Fruit fly (Drosophila melanogaster) whole organism, embryonic: ENCODE measurements around the gene me31B.
A peak's percentile ranks its signal among the peaks of the same experiment; 100 is the strongest.

ENCODE experiments used
- Atf3 ChIP-seq: fragments of 200-800 bp; sonication (Bioruptor generic); optimal IDR thresholded peaks from 3 replicates; lab custom pipeline; 2016; ENCODE audit warnings: missing biosample characterization, missing genetic modification characterization
- BtbVII ChIP-seq: fragments of 200-800 bp; sonication (Bioruptor generic); optimal IDR thresholded peaks from 3 replicates; lab custom pipeline; 2017; ENCODE audit warnings: missing biosample characterization, mild to moderate bottlenecking, missing genetic modification characterization
- CG10147 ChIP-seq: fragments of 200-800 bp; sonication (Bioruptor generic); optimal IDR thresholded peaks from 2 replicates; lab custom pipeline; 2019; ENCODE audit warnings: missing biosample characterization, mild to moderate bottlenecking, missing genetic modification characterization, moderate library complexity
- CG11093 ChIP-seq: fragments of 200-800 bp; sonication (Bioruptor generic); IDR thresholded peaks from 3 replicates; pipeline ENCODE4 v1.3.6; 2022; ENCODE audit warnings: missing biosample characterization, missing genetic modification characterization
- CG11695 ChIP-seq: fragments of 200-800 bp; sonication (Bioruptor generic); IDR thresholded peaks from 3 replicates; pipeline ENCODE4 v1.3.6; 2022; ENCODE audit warnings: missing biosample characterization, missing genetic modification characterization
- CG12769 ChIP-seq: fragments of 200-800 bp; sonication (Bioruptor generic); optimal IDR thresholded peaks from 2 replicates; lab custom pipeline; 2019; ENCODE audit warnings: missing biosample characterization, mild to moderate bottlenecking, missing genetic modification characterization, moderate library complexity
- CG13424 ChIP-seq: fragments of 200-800 bp; sonication (Bioruptor generic); optimal IDR thresholded peaks from 2 replicates; lab custom pipeline; 2019; ENCODE audit warnings: missing biosample characterization, mild to moderate bottlenecking, missing genetic modification characterization, moderate library complexity
- CG15269 ChIP-seq: fragments of 200-800 bp; sonication (Bioruptor generic); optimal IDR thresholded peaks from 2 replicates; lab custom pipeline; 2018; ENCODE audit warnings: missing biosample characterization, mild to moderate bottlenecking, missing genetic modification characterization, moderate library complexity
- CG17359 ChIP-seq: fragments of 200-800 bp; sonication (Bioruptor generic); optimal IDR thresholded peaks from 3 replicates; lab custom pipeline; 2018; ENCODE audit warnings: missing biosample characterization, mild to moderate bottlenecking, missing genetic modification characterization, moderate library complexity
- CG2120 ChIP-seq: fragments of 200-800 bp; sonication (Bioruptor generic); optimal IDR thresholded peaks from 3 replicates; lab custom pipeline; 2016; ENCODE audit warnings: missing biosample characterization, missing genetic modification characterization
- CG2875 ChIP-seq: fragments of 200-800 bp; sonication (Bioruptor generic); optimal IDR thresholded peaks from 2 replicates; lab custom pipeline; 2017; ENCODE audit warnings: missing biosample characterization, mild to moderate bottlenecking, missing genetic modification characterization, missing genetic modification reagents
- CG32772 ChIP-seq: fragments of 200-800 bp; sonication (Bioruptor generic); IDR thresholded peaks from 2 replicates; pipeline ENCODE4 v1.3.6; 2022; ENCODE audit warnings: missing biosample characterization, missing genetic modification characterization
- CG3281 ChIP-seq: fragments of 200-800 bp; sonication (Bioruptor generic); optimal IDR thresholded peaks from 3 replicates; lab custom pipeline; 2017; ENCODE audit warnings: missing biosample characterization, mild to moderate bottlenecking, missing genetic modification characterization
- CG4328 ChIP-seq: fragments of 200-800 bp; sonication (Bioruptor generic); optimal IDR thresholded peaks from 3 replicates; lab custom pipeline; 2017; ENCODE audit warnings: missing biosample characterization, missing genetic modification reagents, missing genetic modification characterization
- CG5180 ChIP-seq: fragments of 200-800 bp; sonication (Bioruptor generic); optimal IDR thresholded peaks from 3 replicates; lab custom pipeline; 2017; ENCODE audit warnings: missing biosample characterization, missing genetic modification characterization, mild to moderate bottlenecking, moderate library complexity, missing genetic modification reagents
- CG7556 ChIP-seq: fragments of 200-800 bp; sonication (Bioruptor generic); optimal IDR thresholded peaks from 2 replicates; lab custom pipeline; 2017; ENCODE audit warnings: missing biosample characterization, mild to moderate bottlenecking, missing genetic modification characterization
- CG8089 ChIP-seq: fragments of 200-800 bp; sonication (Bioruptor generic); optimal IDR thresholded peaks from 3 replicates; lab custom pipeline; 2016; ENCODE audit warnings: missing biosample characterization, missing genetic modification characterization
- CG8290 ChIP-seq, 3 experiments: fragments of 200-800 bp; sonication (Bioruptor generic); optimal IDR thresholded peaks; 2 replicates each; lab custom pipeline; 2016 to 2019; ENCODE audit warnings: missing biosample characterization in 3 of 3, missing genetic modification characterization in 3 of 3, mild to moderate bottlenecking in 2 of 3, moderate library complexity in 1 of 3
- CG8924 ChIP-seq: fragments of 200-800 bp; optimal IDR thresholded peaks from 3 replicates; lab custom pipeline; 2019; ENCODE audit warnings: missing biosample characterization, mild to moderate bottlenecking, missing genetic modification characterization, moderate library complexity
- Camta ChIP-seq: fragments of 200-800 bp; sonication (Bioruptor generic); optimal IDR thresholded peaks from 2 replicates; lab custom pipeline; 2016; ENCODE audit warnings: missing biosample characterization, missing genetic modification characterization
- Dbx ChIP-seq: fragments of 200-800 bp; sonication (Bioruptor generic); IDR thresholded peaks from 3 replicates; pipeline ENCODE4 v1.3.6; 2022; ENCODE audit warnings: missing biosample characterization, missing genetic modification characterization
- Fer1 ChIP-seq: fragments of 200-800 bp; sonication (Bioruptor generic); optimal IDR thresholded peaks from 2 replicates; lab custom pipeline; 2017; ENCODE audit warnings: missing biosample characterization, mild to moderate bottlenecking, missing genetic modification characterization
- HHEX ChIP-seq: fragments of 200-800 bp; sonication (Bioruptor generic); optimal IDR thresholded peaks from 3 replicates; lab custom pipeline; 2017; ENCODE audit warnings: missing biosample characterization, mild to moderate bottlenecking, missing genetic modification characterization, missing genetic modification reagents
- HLH3B ChIP-seq: fragments of 200-800 bp; sonication (Bioruptor generic); IDR thresholded peaks from 2 replicates; pipeline ENCODE4 v1.3.6; 2022; ENCODE audit warnings: missing biosample characterization, missing genetic modification characterization
- Jarid2 ChIP-seq: fragments of 200-800 bp; sonication (Bioruptor generic); optimal IDR thresholded peaks from 3 replicates; lab custom pipeline; 2017; ENCODE audit warnings: mild to moderate bottlenecking, missing biosample characterization, missing genetic modification reagents, missing genetic modification characterization
- Meics ChIP-seq: fragments of 200-800 bp; sonication (Bioruptor generic); optimal IDR thresholded peaks from 2 replicates; lab custom pipeline; 2017; ENCODE audit warnings: missing biosample characterization, mild to moderate bottlenecking, missing genetic modification characterization
- NFAT ChIP-seq: fragments of 200-800 bp; sonication (Bioruptor generic); IDR thresholded peaks from 2 replicates; pipeline ENCODE4 v1.3.6; 2022; ENCODE audit warnings: missing biosample characterization, missing genetic modification characterization
- PHDP ChIP-seq: fragments of 200-800 bp; sonication (Bioruptor generic); optimal IDR thresholded peaks from 3 replicates; lab custom pipeline; 2018; ENCODE audit warnings: missing biosample characterization, mild to moderate bottlenecking, missing genetic modification characterization, moderate library complexity
- Trl ChIP-seq, 3 experiments: fragments of >200 bp in 2 of 3; fragments of 200-800 bp in 1 of 3; sonication (Bioruptor generic) in 1 of 3; optimal IDR thresholded peaks; 2 replicates in 1 of 3; 3 replicates in 2 of 3; lab custom pipeline; 2016 to 2017; ENCODE audit warnings: missing biosample characterization in 1 of 3, missing genetic modification characterization in 1 of 3
- ara ChIP-seq: fragments of 200-800 bp; sonication (Bioruptor generic); IDR thresholded peaks from 2 replicates; pipeline ENCODE4 v1.3.6; 2022; ENCODE audit warnings: missing biosample characterization, missing genetic modification characterization
- az2 ChIP-seq: fragments of 200-800 bp; sonication (Bioruptor generic); optimal IDR thresholded peaks from 3 replicates; lab custom pipeline; 2016; ENCODE audit warnings: missing biosample characterization, missing genetic modification characterization
- bowl ChIP-seq: fragments of 200-800 bp; sonication (Bioruptor generic); IDR thresholded peaks from 2 replicates; pipeline ENCODE4 v1.3.6; 2022; ENCODE audit warnings: missing biosample characterization, missing genetic modification characterization
- bsh ChIP-seq, 2 experiments: fragments of 200-800 bp; sonication (Bioruptor generic); optimal IDR thresholded peaks; 2 replicates each; lab custom pipeline; 2017 to 2018; ENCODE audit warnings: mild to moderate bottlenecking in 2 of 2, missing biosample characterization in 2 of 2, missing genetic modification characterization in 2 of 2, moderate library complexity in 1 of 2
- dmrt11E ChIP-seq: fragments of 200-800 bp; sonication (Bioruptor generic); optimal IDR thresholded peaks from 3 replicates; lab custom pipeline; 2018; ENCODE audit warnings: missing biosample characterization, mild to moderate bottlenecking, missing genetic modification characterization, moderate library complexity
- dpn ChIP-seq, 2 experiments: fragments of 200-800 bp; sonication (Bioruptor generic); optimal IDR thresholded peaks; 3 replicates each; lab custom pipeline; 2016; ENCODE audit warnings: missing biosample characterization in 2 of 2, missing genetic modification characterization in 2 of 2
- en ChIP-seq: fragments of 200-800 bp; sonication (Bioruptor generic); optimal IDR thresholded peaks from 2 replicates; lab custom pipeline; 2016; ENCODE audit warnings: missing biosample characterization, missing genetic modification characterization
- exex ChIP-seq: fragments of 200-800 bp; sonication (Bioruptor generic); optimal IDR thresholded peaks from 4 replicates; lab custom pipeline; 2018; ENCODE audit warnings: missing biosample characterization, mild to moderate bottlenecking, missing genetic modification characterization, moderate library complexity
- her ChIP-seq: fragments of 200-800 bp; sonication (Bioruptor generic); optimal IDR thresholded peaks from 2 replicates; lab custom pipeline; 2016; ENCODE audit warnings: missing biosample characterization, missing genetic modification characterization
- ind ChIP-seq: fragments of 200-800 bp; sonication (Bioruptor generic); optimal IDR thresholded peaks from 3 replicates; lab custom pipeline; 2016; ENCODE audit warnings: missing biosample characterization, missing genetic modification characterization
- lbe ChIP-seq: fragments of 200-800 bp; sonication (Bioruptor generic); optimal IDR thresholded peaks from 2 replicates; lab custom pipeline; 2016; ENCODE audit warnings: missing biosample characterization, mild to moderate bottlenecking, missing genetic modification characterization
- lilli ChIP-seq: fragments of 200-800 bp; sonication (Bioruptor generic); optimal IDR thresholded peaks from 3 replicates; lab custom pipeline; 2016; ENCODE audit warnings: missing biosample characterization, missing genetic modification characterization
- nau ChIP-seq: fragments of 200-800 bp; sonication (Bioruptor generic); optimal IDR thresholded peaks from 3 replicates; lab custom pipeline; 2017; ENCODE audit warnings: missing biosample characterization, mild to moderate bottlenecking, missing genetic modification characterization, missing genetic modification reagents
- nerfin-1 ChIP-seq: fragments of 200-800 bp; sonication (Bioruptor generic); optimal IDR thresholded peaks from 3 replicates; lab custom pipeline; 2019; ENCODE audit warnings: missing biosample characterization, mild to moderate bottlenecking, missing genetic modification characterization, moderate library complexity
- rib ChIP-seq: fragments of 200-800 bp; sonication (Bioruptor generic); IDR thresholded peaks from 2 replicates; pipeline ENCODE4 v1.3.6; 2022; ENCODE audit warnings: missing biosample characterization, missing genetic modification characterization
- sd ChIP-seq: fragments of 200-800 bp; sonication (Bioruptor generic); optimal IDR thresholded peaks from 3 replicates; lab custom pipeline; 2018; ENCODE audit warnings: missing biosample characterization, mild to moderate bottlenecking, missing genetic modification characterization, moderate library complexity
- unpg ChIP-seq: fragments of 200-800 bp; sonication (Bioruptor generic); optimal IDR thresholded peaks from 3 replicates; lab custom pipeline; 2018; ENCODE audit warnings: missing biosample characterization, mild to moderate bottlenecking, missing genetic modification characterization, moderate library complexity
- usp ChIP-seq: fragments of >200 bp; optimal IDR thresholded peaks from 2 replicates; lab custom pipeline; 2017; ENCODE audit warnings: missing biosample characterization, missing genetic modification characterization
- wdn ChIP-seq: fragments of 200-800 bp; sonication (Bioruptor generic); IDR thresholded peaks from 2 replicates; pipeline ENCODE4 v1.3.6; 2022; ENCODE audit warnings: missing biosample characterization, missing genetic modification characterization
- zf30C ChIP-seq: fragments of 200-800 bp; sonication (Bioruptor generic); optimal IDR thresholded peaks from 3 replicates; lab custom pipeline; 2018; ENCODE audit warnings: missing biosample characterization, mild to moderate bottlenecking, missing genetic modification characterization

The me31B gene

DNA sequence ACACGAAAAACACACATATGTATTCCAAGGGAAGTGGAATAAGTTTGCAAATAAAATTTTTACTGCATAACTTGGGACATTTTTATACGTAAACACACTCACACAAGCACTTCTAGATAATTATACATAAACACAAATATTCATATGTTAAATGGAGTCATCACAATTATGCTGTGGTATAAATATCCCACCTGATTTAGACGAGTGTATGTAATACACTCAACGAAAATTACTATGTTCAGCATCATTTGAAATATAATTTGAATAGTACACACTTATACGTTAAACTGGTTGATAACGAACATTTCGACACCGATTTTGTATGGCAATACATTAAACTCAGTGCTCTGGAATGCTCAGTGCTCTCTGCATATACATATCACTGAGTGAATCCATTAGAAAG lies 8.0 kb upstream of the me31B start (continued):
- TF ChIP-seq CG10147 (GFP tag; lab: Kevin White, UChicago) (peak; percentile 4), Fer1 (GFP tag; lab: Kevin White, UChicago) (peak; percentile 31), CG2120 (GFP tag; lab: Kevin White, UChicago) (peak; percentile 42), CG2875 (GFP tag; lab: Kevin White, UChicago) (peak; percentile 17), CG4328 (GFP tag; lab: Kevin White, UChicago) (peak; percentile 26), wdn (GFP tag; lab: Robert Waterston, UW) (no peak), NFAT (no peak), rib (0 out of 2 replicates have a peak, but pooled peaks have one; percentile 58), Meics (GFP tag; lab: Kevin White, UChicago) (peak; percentile 44), CG15269 (tag; lab: Kevin White, UChicago) (peak; percentile 9), usp (no peak), lbe (GFP tag; lab: Kevin White, UChicago) (peak; percentile 57), HHEX (GFP tag; lab: Kevin White, UChicago) (peak; percentile 43), CG11695 (GFP tag; lab: Robert Waterston, UW) (0 out of 3 replicates have a peak, but pooled peaks have one; percentile 39), Dbx (GFP tag; lab: Robert Waterston, UW) (0 out of 3 replicates have a peak, but pooled peaks have one; percentile 51), CG8089 (GFP tag; lab: Kevin White, UChicago) (peak; percentile 95), CG11093 (GFP tag; lab: Robert Waterston, UW) (no peak), ind (GFP tag; lab: Kevin White, UChicago) (peak; percentile 36), CG13424 (peak; percentile 6), unpg (GFP tag; lab: Kevin White, UChicago) (peak; percentile 22), CG32772 (GFP tag; lab: Robert Waterston, UW) (no peak), zf30C (GFP tag; lab: Kevin White, UChicago) (peak; percentile 91), nau (GFP tag; lab: Kevin White, UChicago) (peak; percentile 42), BtbVII (GFP tag; lab: Kevin White, UChicago) (peak; percentile 58), nerfin-1 (tag; lab: Kevin White, UChicago) (peak; percentile 60), ara (GFP tag; lab: Robert Waterston, UW) (no peak), dpn (GFP tag; optimal IDR thresholded peaks at IDR 0.05; lab: Kevin White, UChicago) (peak; percentile 25 to 32), Jarid2 (GFP tag; lab: Kevin White, UChicago) (no peak), sd (tag; lab: Kevin White, UChicago) (peak; percentile 84), Atf3 (peak; percentile 2), CG8290 (GFP tag; optimal IDR thresholded peaks at IDR 0.05; lab: Kevin White, UChicago) (no peak), CG8290 (tag; optimal IDR thresholded peaks at IDR 0.05; lab: Kevin White, UChicago) (peak in 1 of 2 experiments; percentile 57), CG12769 (peak; percentile 25), PHDP (tag; lab: Kevin White, UChicago) (peak; percentile 47), HLH3B (GFP tag; lab: Robert Waterston, UW) (0 out of 2 replicates have a peak, but pooled peaks have one; percentile 20), CG8924 (tag; lab: Kevin White, UChicago) (peak; percentile 44), CG5180 (GFP tag; lab: Kevin White, UChicago) (peak; percentile 18), lilli (GFP tag; lab: Kevin White, UChicago) (peak; percentile 34), Trl (optimal IDR thresholded peaks at IDR 0.05; lab: Kevin White, UChicago) (peak in 1 of 2 experiments; percentile 7), Trl (GFP tag; optimal IDR thresholded peaks at IDR 0.05; lab: Kevin White, UChicago) (peak; percentile 35), dmrt11E (tag; lab: Kevin White, UChicago) (peak; percentile 14), az2 (GFP tag; lab: Kevin White, UChicago) (no peak), CG17359 (tag; lab: Kevin White, UChicago) (peak; percentile 34), bowl (GFP tag; lab: Robert Waterston, UW) (no peak), CG7556 (GFP tag; lab: Kevin White, UChicago) (peak; percentile 9), CG3281 (peak; percentile 36), exex (peak; percentile 32), bsh (GFP tag; optimal IDR thresholded peaks at IDR 0.05; lab: Kevin White, UChicago) (peak in 1 of 2 experiments; percentile 23), en (no peak), Camta (GFP tag; lab: Kevin White, UChicago) (peak; percentile 27), her (GFP tag; lab: Kevin White, UChicago) (peak; percentile 14)
